Fruit fly (Drosophila melanogaster) whole organism, embryonic: Measurements from ENCODE around the gene Gyc88E.

ENCODE experiments used
- ATbp ChIP-seq: fragments of 200-800 bp; sonication (Bioruptor generic); optimal IDR thresholded peaks from 2 replicates; lab custom pipeline; 2017; ENCODE audit warnings: missing biosample characterization, mild to moderate bottlenecking, missing genetic modification characterization, missing genetic modification reagents
- Atf6 ChIP-seq: fragments of 200-800 bp; sonication (Bioruptor generic); IDR thresholded peaks from 2 replicates; pipeline ENCODE4 v1.3.6; 2022; ENCODE audit warnings: missing biosample characterization, missing genetic modification characterization
- BtbVII ChIP-seq: fragments of 200-800 bp; sonication (Bioruptor generic); optimal IDR thresholded peaks from 3 replicates; lab custom pipeline; 2017; ENCODE audit warnings: missing biosample characterization, mild to moderate bottlenecking, missing genetic modification characterization
- CG12104 ChIP-seq: fragments of 200-800 bp; sonication (Bioruptor generic); optimal IDR thresholded peaks from 3 replicates; lab custom pipeline; 2016; ENCODE audit warnings: missing biosample characterization, missing genetic modification characterization
- CG12155 ChIP-seq: fragments of 200-800 bp; sonication (Bioruptor generic); optimal IDR thresholded peaks from 3 replicates; lab custom pipeline; 2016; ENCODE audit warnings: missing biosample characterization, missing genetic modification characterization
- CG14710 ChIP-seq: fragments of 200-800 bp; sonication (Bioruptor generic); optimal IDR thresholded peaks from 3 replicates; lab custom pipeline; 2019; ENCODE audit warnings: missing biosample characterization, mild to moderate bottlenecking, missing genetic modification characterization, moderate library complexity
- CG1529 ChIP-seq: fragments of 200-800 bp; sonication (Bioruptor generic); optimal IDR thresholded peaks from 3 replicates; lab custom pipeline; 2018; ENCODE audit warnings: missing biosample characterization, missing genetic modification characterization
- CG16779 ChIP-seq: fragments of 200-800 bp; sonication (Bioruptor generic); IDR thresholded peaks from 2 replicates; pipeline ENCODE4 v1.3.6; 2022; ENCODE audit warnings: missing biosample characterization, missing genetic modification characterization
- CG17359 ChIP-seq: fragments of 200-800 bp; sonication (Bioruptor generic); optimal IDR thresholded peaks from 3 replicates; lab custom pipeline; 2018; ENCODE audit warnings: missing biosample characterization, mild to moderate bottlenecking, missing genetic modification characterization, moderate library complexity
- CG17829 ChIP-seq: fragments of 200-800 bp; optimal IDR thresholded peaks from 2 replicates; lab custom pipeline; 2019; ENCODE audit warnings: missing biosample characterization, mild to moderate bottlenecking, missing genetic modification characterization, moderate library complexity
- CG2129 ChIP-seq: fragments of 200-800 bp; sonication (Bioruptor generic); IDR thresholded peaks from 2 replicates; pipeline ENCODE4 v1.3.6; 2022; ENCODE audit warnings: missing biosample characterization, missing genetic modification characterization; ENCODE audit not compliant: partially characterized antibody
- CG32767 ChIP-seq: fragments of 200-800 bp; sonication (Bioruptor generic); IDR thresholded peaks from 2 replicates; pipeline ENCODE4 v1.3.6; 2022; ENCODE audit warnings: missing biosample characterization, missing genetic modification characterization
- CG4282 ChIP-seq: fragments of 200-800 bp; sonication (Bioruptor generic); optimal IDR thresholded peaks from 2 replicates; lab custom pipeline; 2016; ENCODE audit warnings: missing biosample characterization, missing genetic modification characterization
- CG4360 ChIP-seq: fragments of 200-800 bp; sonication (Bioruptor generic); IDR thresholded peaks from 2 replicates; pipeline ENCODE4 v1.3.6; 2022; ENCODE audit warnings: missing biosample characterization, missing genetic modification characterization
- CG43689 ChIP-seq: fragments of 200-800 bp; sonication (Bioruptor generic); IDR thresholded peaks from 2 replicates; pipeline ENCODE4 v1.3.6; 2022; ENCODE audit warnings: missing biosample characterization, missing genetic modification characterization
- CG4854 ChIP-seq: fragments of 200-800 bp; sonication (Bioruptor generic); optimal IDR thresholded peaks from 2 replicates; lab custom pipeline; 2016; ENCODE audit warnings: missing biosample characterization, missing genetic modification characterization, inconsistent platforms
- CG6175 ChIP-seq: fragments of 200-800 bp; sonication (Bioruptor generic); IDR thresholded peaks from 3 replicates; pipeline ENCODE4 v1.3.6; 2022; ENCODE audit warnings: missing biosample characterization, missing genetic modification characterization
- CG6689 ChIP-seq: fragments of 200-800 bp; sonication (Bioruptor generic); IDR thresholded peaks from 2 replicates; pipeline ENCODE4 v1.3.6; 2022; ENCODE audit warnings: missing biosample characterization, missing genetic modification characterization
- CG7963 ChIP-seq: fragments of 200-800 bp; sonication (Bioruptor generic); IDR thresholded peaks from 3 replicates; pipeline ENCODE4 v1.3.6; 2022; ENCODE audit warnings: missing biosample characterization, missing genetic modification characterization; ENCODE audit not compliant: partially characterized antibody
- CG8359 ChIP-seq: fragments of 200-800 bp; sonication (Bioruptor generic); optimal IDR thresholded peaks from 2 replicates; lab custom pipeline; 2017; ENCODE audit warnings: missing biosample characterization, mild to moderate bottlenecking, missing genetic modification characterization, borderline replicate concordance
- CoRest ChIP-seq: fragments of 200-800 bp; sonication (Bioruptor generic); optimal IDR thresholded peaks from 3 replicates; lab custom pipeline; 2018; ENCODE audit warnings: missing biosample characterization, mild to moderate bottlenecking, missing genetic modification characterization, moderate library complexity
- Deaf1 ChIP-seq: fragments of 200-800 bp; optimal IDR thresholded peaks from 3 replicates; lab custom pipeline; 2019; ENCODE audit warnings: missing biosample characterization, mild to moderate bottlenecking, missing genetic modification characterization, moderate library complexity
- Dip2 ChIP-seq: fragments of 200-800 bp; sonication (Bioruptor generic); IDR thresholded peaks from 2 replicates; pipeline ENCODE4 v1.3.6; 2022; ENCODE audit warnings: missing biosample characterization, missing genetic modification characterization
- Dref ChIP-seq: fragments of 200-800 bp; sonication (Bioruptor generic); IDR thresholded peaks from 2 replicates; pipeline ENCODE4 v1.3.6; 2022; ENCODE audit warnings: missing biosample characterization, missing genetic modification characterization
- ERR ChIP-seq: fragments of 200-800 bp; sonication (Bioruptor generic); optimal IDR thresholded peaks from 2 replicates; lab custom pipeline; 2016; ENCODE audit warnings: missing biosample characterization, missing genetic modification characterization
- Hand ChIP-seq: fragments of 200-800 bp; sonication (Bioruptor generic); optimal IDR thresholded peaks from 2 replicates; lab custom pipeline; 2017; ENCODE audit warnings: mild to moderate bottlenecking, missing biosample characterization, missing genetic modification reagents, missing genetic modification characterization
- Hmx ChIP-seq: fragments of 200-800 bp; sonication (Bioruptor generic); optimal IDR thresholded peaks from 2 replicates; lab custom pipeline; 2016; ENCODE audit warnings: missing biosample characterization, missing genetic modification characterization
- Hsf ChIP-seq: fragments of 200-800 bp; sonication (Bioruptor generic); optimal IDR thresholded peaks from 3 replicates; lab custom pipeline; 2016; ENCODE audit warnings: missing biosample characterization, missing genetic modification characterization
- MBD-R2 ChIP-seq: fragments of 200-800 bp; sonication (Bioruptor generic); IDR thresholded peaks from 2 replicates; pipeline ENCODE4 v1.3.6; 2022; ENCODE audit warnings: missing biosample characterization, missing genetic modification characterization
- Med ChIP-seq: fragments of 200-800 bp; sonication (Bioruptor generic); peaks from one replicate; lab custom pipeline; 2016; ENCODE audit warnings: missing biosample characterization, missing genetic modification characterization, mild to moderate bottlenecking, inconsistent platforms, moderate library complexity
- Meics ChIP-seq: fragments of 200-800 bp; sonication (Bioruptor generic); optimal IDR thresholded peaks from 2 replicates; lab custom pipeline; 2017; ENCODE audit warnings: missing biosample characterization, mild to moderate bottlenecking, missing genetic modification characterization
- NC2α ChIP-seq: fragments of 200-800 bp; sonication (Bioruptor generic); optimal IDR thresholded peaks from 2 replicates; lab custom pipeline; 2016; ENCODE audit warnings: missing biosample characterization, missing genetic modification characterization
- Ravus ChIP-seq: fragments of 200-800 bp; sonication (Bioruptor generic); IDR thresholded peaks from 2 replicates; pipeline ENCODE4 v1.3.6; 2022; ENCODE audit warnings: missing biosample characterization, missing genetic modification characterization
- Sox102F ChIP-seq: fragments of 200-800 bp; sonication (Bioruptor generic); optimal IDR thresholded peaks from 2 replicates; lab custom pipeline; 2018; ENCODE audit warnings: missing biosample characterization, mild to moderate bottlenecking, missing genetic modification characterization, moderate library complexity
- Spps ChIP-seq: fragments of 200-800 bp; sonication (Bioruptor generic); optimal IDR thresholded peaks from 2 replicates; lab custom pipeline; 2018; ENCODE audit warnings: missing biosample characterization, mild to moderate bottlenecking, missing genetic modification characterization
- Trl ChIP-seq, 3 experiments: fragments of >200 bp in 2 of 3; fragments of 200-800 bp in 1 of 3; sonication (Bioruptor generic) in 1 of 3; optimal IDR thresholded peaks; 2 replicates in 1 of 3; 3 replicates in 2 of 3; lab custom pipeline; 2016 to 2017; ENCODE audit warnings: missing biosample characterization in 1 of 3, missing genetic modification characterization in 1 of 3
- ap ChIP-seq: fragments of 200-800 bp; sonication (Bioruptor generic); IDR thresholded peaks from 2 replicates; pipeline ENCODE4 v1.3.6; 2022; ENCODE audit warnings: missing biosample characterization, missing genetic modification characterization
- az2 ChIP-seq: fragments of 200-800 bp; sonication (Bioruptor generic); optimal IDR thresholded peaks from 3 replicates; lab custom pipeline; 2016; ENCODE audit warnings: missing biosample characterization, missing genetic modification characterization
- croc ChIP-seq: fragments of 200-800 bp; sonication (Bioruptor generic); conservative IDR thresholded peaks from 3 replicates; pipeline ENCODE4 v1.3.6; 2022; ENCODE audit warnings: missing biosample characterization, missing genetic modification characterization
- cwo ChIP-seq: fragments of 200-800 bp; sonication (Bioruptor generic); optimal IDR thresholded peaks from 3 replicates; lab custom pipeline; 2017; ENCODE audit warnings: missing biosample characterization, missing genetic modification characterization, mild to moderate bottlenecking, moderate library complexity, missing genetic modification reagents
- fd3F ChIP-seq: fragments of 200-800 bp; sonication (Bioruptor generic); optimal IDR thresholded peaks from 2 replicates; lab custom pipeline; 2018; ENCODE audit warnings: missing biosample characterization, mild to moderate bottlenecking, missing genetic modification characterization, moderate library complexity
- fd96Cb ChIP-seq: fragments of 200-800 bp; sonication (Bioruptor generic); optimal IDR thresholded peaks from 2 replicates; lab custom pipeline; 2018; ENCODE audit warnings: missing biosample characterization, mild to moderate bottlenecking, missing genetic modification characterization, moderate library complexity
- ken ChIP-seq: fragments of 200-800 bp; sonication (Bioruptor generic); IDR thresholded peaks from 3 replicates; pipeline ENCODE4 v1.3.6; 2022; ENCODE audit warnings: missing biosample characterization, missing genetic modification characterization
- peb ChIP-seq: fragments of 200-800 bp; sonication (Bioruptor generic); IDR thresholded peaks from 2 replicates; pipeline ENCODE4 v1.3.6; 2022; ENCODE audit warnings: missing biosample characterization, missing genetic modification characterization
- pho ChIP-seq: fragments of 200-800 bp; sonication (Bioruptor generic); optimal IDR thresholded peaks from 2 replicates; lab custom pipeline; 2016; ENCODE audit warnings: missing biosample characterization, missing genetic modification characterization
- ro ChIP-seq: fragments of 200-800 bp; sonication (Bioruptor generic); IDR thresholded peaks from 2 replicates; pipeline ENCODE4 v1.3.6; 2022; ENCODE audit warnings: missing biosample characterization, missing genetic modification characterization
- sd ChIP-seq: fragments of 200-800 bp; sonication (Bioruptor generic); optimal IDR thresholded peaks from 3 replicates; lab custom pipeline; 2018; ENCODE audit warnings: missing biosample characterization, mild to moderate bottlenecking, missing genetic modification characterization, moderate library complexity
- so ChIP-seq: fragments of 200-800 bp; sonication (Bioruptor generic); IDR thresholded peaks from 3 replicates; pipeline ENCODE4 v1.3.6; 2022; ENCODE audit warnings: missing biosample characterization, missing genetic modification characterization

Gyc88E gene

dm6 chr3R:15196134-15197034 lies 46.2 kb downstream of the Gyc88E start, which contains the start of the genes Kpc1 and CG42542 (continued):
- peak; percentile 83 for TF ChIP-seq CG17829 (tag; lab: Kevin White, UChicago)
- TF ChIP-seq CG8359 (GFP tag; lab: Kevin White, UChicago): no peak
- TF ChIP-seq croc (GFP tag; lab: Robert Waterston, UW): peak; percentile 33; the same call in 2 of the 3 replicates
- TF ChIP-seq Ravus: no peak
- peak; percentile 95 for TF ChIP-seq Med (GFP tag; lab: Kevin White, UChicago)
- peak; percentile 19 for TF ChIP-seq NC2α (GFP tag; lab: Kevin White, UChicago)
- TF ChIP-seq CG12104 (GFP tag; lab: Kevin White, UChicago): peak; percentile 58
- no peak for TF ChIP-seq ro (GFP tag; lab: Robert Waterston, UW)
- peak; percentile 64 for TF ChIP-seq Meics (GFP tag; lab: Kevin White, UChicago)
- peak; percentile 77 for TF ChIP-seq az2
- TF ChIP-seq CG16779 (GFP tag; lab: Robert Waterston, UW): peak; percentile 41; the same call in 1 of the 2 replicates
- TF ChIP-seq Hand (GFP tag; lab: Kevin White, UChicago): peak; percentile 33
- peak; percentile 83 for TF ChIP-seq MBD-R2 (GFP tag; lab: Robert Waterston, UW)
- peak; percentile 82 for TF ChIP-seq CG4282 (GFP tag; lab: Kevin White, UChicago)
- TF ChIP-seq Deaf1 (tag; lab: Kevin White, UChicago): no peak
- peak; percentile 58 for TF ChIP-seq cwo
- TF ChIP-seq Hmx (GFP tag; lab: Kevin White, UChicago): peak; percentile 61
- peak; percentile 74 for TF ChIP-seq CG12155 (GFP tag; lab: Kevin White, UChicago)
- peak; percentile 63; the same call in 1 of the 3 replicates for TF ChIP-seq CG6175 (GFP tag; lab: Robert Waterston, UW)
- TF ChIP-seq pho (GFP tag; lab: Kevin White, UChicago): peak; percentile 68
- TF ChIP-seq Sox102F (GFP tag; lab: Kevin White, UChicago): peak; percentile 62
- TF ChIP-seq CG4854 (GFP tag; lab: Kevin White, UChicago): no peak
- peak; percentile 45 for TF ChIP-seq CG17359
- TF ChIP-seq ken (GFP tag; lab: Robert Waterston, UW): peak; percentile 67
- TF ChIP-seq sd: no peak
- TF ChIP-seq ap (GFP tag; lab: Robert Waterston, UW): no peak
- no peak for TF ChIP-seq Spps
- peak; percentile 46 for TF ChIP-seq Dref (GFP tag; lab: Robert Waterston, UW)
- TF ChIP-seq CG32767 (GFP tag; lab: Robert Waterston, UW): peak; percentile 62; the same call in 1 of the 2 replicates
- no peak for TF ChIP-seq CG43689
- TF ChIP-seq Trl (optimal IDR thresholded peaks at IDR 0.05; lab: Kevin White, UChicago): no peak
- TF ChIP-seq Trl (GFP tag; optimal IDR thresholded peaks at IDR 0.05; lab: Kevin White, UChicago): peak; percentile 77
- peak; percentile 81 for TF ChIP-seq CoRest (tag; lab: Kevin White, UChicago)
- TF ChIP-seq Hsf (GFP tag; lab: Kevin White, UChicago): peak; percentile 87
- TF ChIP-seq CG6689 (GFP tag; lab: Robert Waterston, UW): peak; percentile 59
- no peak for TF ChIP-seq Dip2 (GFP tag; lab: Robert Waterston, UW)
- peak; percentile 75 for TF ChIP-seq CG2129
- TF ChIP-seq CG4360: 0 out of 2 replicates have a peak, but pooled peaks have one; percentile 16
- TF ChIP-seq ATbp (GFP tag; lab: Kevin White, UChicago): peak; percentile 44
- no peak for TF ChIP-seq peb (GFP tag; lab: Robert Waterston, UW)
- TF ChIP-seq Atf6 (GFP tag; lab: Robert Waterston, UW): peak; percentile 17; the same call in 1 of the 2 replicates
- peak; percentile 32 for TF ChIP-seq BtbVII (GFP tag; lab: Kevin White, UChicago)
- peak; percentile 29 for TF ChIP-seq fd3F
- TF ChIP-seq CG14710 (tag; lab: Kevin White, UChicago): peak; percentile 80
- peak; percentile 28; the same call in 2 of the 3 replicates for TF ChIP-seq CG7963 (GFP tag; lab: Robert Waterston, UW)
- TF ChIP-seq fd96Cb (tag; lab: Kevin White, UChicago): peak; percentile 30
- peak; percentile 56; the same call in 1 of the 3 replicates for TF ChIP-seq so
- peak; percentile 38 for TF ChIP-seq ERR (GFP tag; lab: Kevin White, UChicago)
- TF ChIP-seq CG1529: no peak
